Fruit fly (Drosophila melanogaster) Kc167 (cell line): ENCODE data around the gene PolrMT.

Source experiments
- Sin3A ChIP-seq: fragments of >200 bp; optimal IDR thresholded peaks from 2 replicates; lab custom pipeline; 2018; ENCODE audit warnings: missing external identifiers
- ttk ChIP-seq: sonication (Bioruptor generic); optimal IDR thresholded peaks from 2 replicates; lab custom pipeline; 2017; ENCODE audit warnings: missing external identifiers

dm6 chr2L:1121942-1122710 is 14.0 kb upstream of the PolrMT start:
- no peak for TF ChIP-seq ttk
- TF ChIP-seq Sin3A (lab: Kevin White, UChicago), result no peak
